Fruit fly (Drosophila melanogaster) ovary, adult (tissue): ENCODE measurements around the gene Acbp3.

ENCODE experiments used
- CG17801 ChIP-seq: fragments of 200-800 bp; optimal IDR thresholded peaks from 2 replicates; lab custom pipeline; 2019; ENCODE audit warnings: missing biosample characterization, mild to moderate bottlenecking, missing genetic modification characterization, moderate library complexity; ENCODE audit not compliant: partially characterized antibody

Acbp3 gene

dm6 chr3L:7130574-7130973 is at the start of gene Acbp3:
Acbp3 (plus strand) TSS chr3L:7130874.
- no peak for TF ChIP-seq CG17801 (GFP tag; lab: Kevin White, UChicago)

DNA sequence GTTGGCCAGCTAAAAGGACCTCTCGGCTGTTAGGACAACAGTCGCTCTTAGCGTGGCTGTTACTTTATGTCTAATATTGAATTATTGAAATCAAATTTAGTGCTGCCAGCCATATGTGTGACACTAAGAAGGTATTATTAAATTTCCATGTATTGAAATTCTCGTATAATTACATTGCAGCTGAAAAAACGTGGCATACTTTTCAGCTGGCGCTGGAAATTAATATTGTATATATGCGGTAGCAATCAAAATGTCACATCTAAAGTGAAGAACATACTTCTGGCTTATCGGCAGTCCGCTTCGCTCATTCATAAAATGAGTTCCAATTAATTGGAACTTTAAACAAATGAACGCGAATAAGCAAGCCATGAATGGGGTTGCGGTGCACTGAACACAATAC is 48.5 kb upstream of the Acbp3 start:
- TF ChIP-seq CG17801 (GFP tag; lab: Kevin White, UChicago): no peak

- TF ChIP-seq CG17801 (GFP tag; lab: Kevin White, UChicago): no peak
Observed at dm6 chr3L:7086093-7086492, 44.6 kb upstream of the Acbp3 start.

dm6 chr3L:7086558-7087059 is 44.1 kb upstream of the Acbp3 start, which contains the start of gene Cpr65Ea:
Cpr65Ea (minus strand) TSS chr3L:7086608.
- TF ChIP-seq CG17801 (GFP tag; lab: Kevin White, UChicago): no peak

DNA sequence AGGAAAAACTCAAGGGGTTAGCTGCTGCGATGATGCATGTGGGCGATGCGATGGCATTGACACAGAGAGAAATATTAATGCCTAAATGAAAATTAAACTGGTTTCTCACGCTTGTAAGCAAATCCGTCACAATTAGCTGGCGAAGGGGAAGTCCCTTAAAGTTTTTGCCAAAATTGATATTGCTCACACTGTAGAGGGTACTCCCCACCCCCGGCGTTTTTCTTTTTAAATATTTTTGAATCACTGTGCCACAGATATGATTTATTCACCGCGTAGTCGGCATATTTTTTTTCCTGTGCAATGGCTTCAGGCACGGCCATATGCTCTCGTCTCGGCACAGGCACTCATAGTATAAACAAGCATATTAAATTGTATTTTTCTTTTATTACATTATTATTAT is 43.3 kb upstream of the Acbp3 start:
- no peak for TF ChIP-seq CG17801 (GFP tag; lab: Kevin White, UChicago)

dm6 chr3L:7088687-7089086 is 42.0 kb upstream of the Acbp3 start, which contains the start of gene Cpr65Eb:
Cpr65Eb (minus strand) TSS chr3L:7088787.
- no peak for TF ChIP-seq CG17801 (GFP tag; lab: Kevin White, UChicago)

DNA sequence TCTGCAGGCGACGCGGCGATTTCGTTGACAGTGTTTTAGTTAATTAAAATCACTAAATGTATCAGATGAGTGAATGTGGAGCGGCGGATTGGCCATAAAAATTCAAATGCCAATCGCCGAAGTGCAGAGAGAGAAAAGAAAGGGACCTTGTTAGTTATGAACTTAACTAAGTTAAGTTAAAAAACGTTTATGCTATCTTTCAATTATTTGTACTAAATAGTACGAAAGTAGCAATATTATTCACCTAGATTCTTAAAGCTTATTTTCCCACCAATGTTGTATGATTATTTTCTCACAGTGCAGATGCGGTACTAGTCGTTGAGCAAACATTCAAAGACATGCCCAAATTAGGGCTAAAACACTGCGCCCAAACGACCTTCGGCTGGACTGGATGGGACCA is 39.9 kb upstream of the Acbp3 start:
- no peak for TF ChIP-seq CG17801 (GFP tag; lab: Kevin White, UChicago)

- TF ChIP-seq CG17801 (GFP tag; lab: Kevin White, UChicago): no peak
Observed at dm6 chr3L:7091331-7091904, 39.3 kb upstream of the Acbp3 start.

dm6 chr3L:7092904-7093303 is 37.8 kb upstream of the Acbp3 start, which contains the start of gene Cpr65Ec:
Cpr65Ec (plus strand) TSS chr3L:7093204.
- TF ChIP-seq CG17801 (GFP tag; lab: Kevin White, UChicago): no peak

DNA sequence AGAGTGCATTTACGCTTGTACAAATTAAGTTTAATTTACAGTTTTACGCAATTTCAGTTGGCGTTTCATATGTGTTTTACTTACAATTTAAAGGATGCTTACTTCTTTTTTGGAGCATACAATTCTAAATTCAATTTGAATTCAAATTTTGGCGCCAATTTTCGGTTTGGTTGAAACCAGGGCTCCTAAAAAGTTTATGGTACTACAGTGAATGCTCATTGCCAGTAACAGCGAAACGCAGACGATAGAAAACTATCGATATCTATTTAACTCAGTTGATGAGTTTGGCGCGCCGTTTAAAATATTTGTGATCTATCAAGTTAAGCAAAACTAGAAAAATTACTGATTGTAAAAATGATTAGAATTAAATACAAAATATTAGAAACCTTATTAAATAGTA is 36.7 kb upstream of the Acbp3 start:
- TF ChIP-seq CG17801 (GFP tag; lab: Kevin White, UChicago): no peak

- no peak for TF ChIP-seq CG17801 (GFP tag; lab: Kevin White, UChicago)
Observed at dm6 chr3L:7094548-7095072, 36.1 kb upstream of the Acbp3 start, which contains the start of gene form3. form3 (plus strand) TSS chr3L:7094818.

dm6 chr3L:7096530-7096929 is 34.1 kb upstream of the Acbp3 start:
- no peak for TF ChIP-seq CG17801 (GFP tag; lab: Kevin White, UChicago)

dm6 chr3L:7103941-7104340 is 26.7 kb upstream of the Acbp3 start:
- TF ChIP-seq CG17801 (GFP tag; lab: Kevin White, UChicago): no peak

DNA sequence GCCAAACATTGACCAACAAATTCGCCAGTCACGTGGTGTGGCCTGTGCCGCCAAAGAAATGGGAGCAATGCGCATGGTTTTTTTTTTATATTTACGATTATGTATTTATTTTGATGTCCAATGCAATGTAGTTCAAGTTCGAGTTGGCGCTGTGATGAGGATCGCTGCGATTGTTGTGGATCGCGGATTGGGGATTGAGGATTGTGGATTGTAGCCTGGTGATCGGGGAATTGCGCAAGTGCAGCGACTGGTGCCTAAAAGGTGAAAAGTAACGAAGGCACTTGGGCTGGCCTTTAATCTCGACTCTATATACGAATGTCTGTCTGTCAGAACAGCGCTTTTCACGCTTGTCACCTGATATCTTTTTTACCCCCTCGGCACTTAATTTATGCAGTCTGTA is 26.2 kb upstream of the Acbp3 start:
- no peak for TF ChIP-seq CG17801 (GFP tag; lab: Kevin White, UChicago)

dm6 chr3L:7105693-7106092 is 25.0 kb upstream of the Acbp3 start:
- no peak for TF ChIP-seq CG17801 (GFP tag; lab: Kevin White, UChicago)

- no peak for TF ChIP-seq CG17801 (GFP tag; lab: Kevin White, UChicago)
Observed at dm6 chr3L:7113010-7113409, 17.7 kb upstream of the Acbp3 start.
